Worm (Caenorhabditis elegans) whole organism, mixed stage, embryonic: ENCODE results near the gene dac-1.
A peak's percentile ranks its signal among the peaks of the same experiment; 100 is the strongest.

Source experiments
- M03D4.4 ChIP-seq: sonication (generic microtip); optimal IDR thresholded peaks from 2 replicates; lab custom pipeline; 2017; ENCODE audit warnings: mild to moderate bottlenecking, missing genetic modification characterization, missing compliant biosample characterization
- bed-3 ChIP-seq: fragments of 200-800 bp; sonication (Bioruptor generic); optimal IDR thresholded peaks from 3 replicates; lab custom pipeline; 2018; ENCODE audit warnings: mild to moderate bottlenecking, missing genetic modification characterization, moderate library complexity, missing compliant biosample characterization
- blmp-1 ChIP-seq: fragments of 150-350 bp; optimal IDR thresholded peaks from 2 replicates; lab custom pipeline; 2014; ENCODE audit warnings: missing biosample characterization, missing genetic modification characterization
- ceh-39 ChIP-seq: fragments of 150-350 bp; optimal IDR thresholded peaks from 2 replicates; lab custom pipeline; 2014; ENCODE audit warnings: missing biosample characterization, missing genetic modification characterization
- ceh-43 ChIP-seq: fragments of 200-800 bp; sonication (Bioruptor generic); optimal IDR thresholded peaks from 2 replicates; lab custom pipeline; 2018; ENCODE audit warnings: mild to moderate bottlenecking, missing genetic modification characterization, moderate library complexity, missing compliant biosample characterization
- ceh-83 ChIP-seq: fragments of 200-800 bp; sonication (Bioruptor generic); optimal IDR thresholded peaks from 2 replicates; lab custom pipeline; 2018; ENCODE audit warnings: mild to moderate bottlenecking, missing genetic modification characterization, missing compliant biosample characterization
- ces-1 ChIP-seq: fragments of 150-350 bp; optimal IDR thresholded peaks from 2 replicates; lab custom pipeline; 2014; ENCODE audit warnings: missing biosample characterization, missing genetic modification reagents, missing genetic modification characterization
- cnd-1 ChIP-seq: fragments of 200-800 bp; sonication (Bioruptor generic); optimal IDR thresholded peaks from 2 replicates; lab custom pipeline; 2018; ENCODE audit warnings: mild to moderate bottlenecking, missing genetic modification characterization, missing compliant biosample characterization
- drap-1 ChIP-seq: fragments of 200-800 bp; sonication (Bioruptor generic); optimal IDR thresholded peaks from 3 replicates; lab custom pipeline; 2018; ENCODE audit warnings: mild to moderate bottlenecking, missing genetic modification characterization, missing compliant biosample characterization
- elt-3 ChIP-seq: fragments of 150-350 bp; optimal IDR thresholded peaks from 2 replicates; lab custom pipeline; 2014; ENCODE audit warnings: missing biosample characterization, missing genetic modification characterization
- flh-1 ChIP-seq: fragments of 200-800 bp; sonication (Bioruptor generic); optimal IDR thresholded peaks from 2 replicates; lab custom pipeline; 2018; ENCODE audit warnings: mild to moderate bottlenecking, missing genetic modification characterization, moderate library complexity, missing compliant biosample characterization
- ham-2 ChIP-seq: fragments of 200-800 bp; sonication (Bioruptor generic); optimal IDR thresholded peaks from 2 replicates; lab custom pipeline; 2018; ENCODE audit warnings: mild to moderate bottlenecking, missing genetic modification characterization, missing compliant biosample characterization
- hlh-1 ChIP-seq: fragments of 150-350 bp; optimal IDR thresholded peaks from 2 replicates; lab custom pipeline; 2014; ENCODE audit warnings: missing biosample characterization, missing genetic modification reagents, missing genetic modification characterization
- lin-32 ChIP-seq: fragments of 200-800 bp; sonication (Bioruptor generic); optimal IDR thresholded peaks from 2 replicates; lab custom pipeline; 2018; ENCODE audit warnings: mild to moderate bottlenecking, missing genetic modification characterization, missing compliant biosample characterization
- lsy-2 ChIP-seq: fragments of 150-350 bp; optimal IDR thresholded peaks from 2 replicates; lab custom pipeline; 2014; ENCODE audit warnings: missing biosample characterization, missing genetic modification characterization
- mab-5 ChIP-seq: fragments of 150-350 bp; optimal IDR thresholded peaks from 2 replicates; lab custom pipeline; 2014; ENCODE audit warnings: missing biosample characterization, missing genetic modification characterization
- mep-1 ChIP-seq: fragments of 150-350 bp; optimal IDR thresholded peaks from 2 replicates; lab custom pipeline; 2017; ENCODE audit warnings: missing biosample characterization, missing genetic modification reagents, missing genetic modification characterization, inconsistent platforms
- mls-2 ChIP-seq: sonication (generic microtip); optimal IDR thresholded peaks from 2 replicates; lab custom pipeline; 2016; ENCODE audit warnings: mild to moderate bottlenecking, missing genetic modification characterization, moderate library complexity, missing compliant biosample characterization
- nhr-12 ChIP-seq: fragments of 150-350 bp; optimal IDR thresholded peaks from 2 replicates; lab custom pipeline; 2014; ENCODE audit warnings: missing biosample characterization, missing genetic modification characterization
- nhr-237 ChIP-seq: fragments of 150-350 bp; optimal IDR thresholded peaks from 2 replicates; lab custom pipeline; 2014; ENCODE audit warnings: missing biosample characterization, missing genetic modification characterization
- nhr-28 ChIP-seq: fragments of 150-350 bp; optimal IDR thresholded peaks from 2 replicates; lab custom pipeline; 2014; ENCODE audit warnings: missing biosample characterization, missing genetic modification characterization
- pha-4 ChIP-seq: fragments of 150-350 bp; optimal IDR thresholded peaks from 2 replicates; lab custom pipeline; 2018; ENCODE audit warnings: missing biosample characterization, missing genetic modification reagents, missing genetic modification characterization
- sem-2 ChIP-seq: fragments of 200-800 bp; sonication (Bioruptor generic); optimal IDR thresholded peaks from 2 replicates; lab custom pipeline; 2018; ENCODE audit warnings: mild to moderate bottlenecking, missing genetic modification characterization, missing compliant biosample characterization
- snpc-4 ChIP-seq: fragments of 150-350 bp; optimal IDR thresholded peaks from 2 replicates; lab custom pipeline; 2014; ENCODE audit warnings: missing biosample characterization, missing genetic modification characterization
- sptf-1 ChIP-seq: sonication (generic microtip); optimal IDR thresholded peaks from 2 replicates; lab custom pipeline; 2017; ENCODE audit warnings: mild to moderate bottlenecking, missing genetic modification characterization, moderate library complexity, missing compliant biosample characterization
- tbx-8 ChIP-seq: fragments of 200-800 bp; sonication (Bioruptor generic); optimal IDR thresholded peaks from 2 replicates; lab custom pipeline; 2018; ENCODE audit warnings: mild to moderate bottlenecking, missing genetic modification characterization, moderate library complexity, missing compliant biosample characterization
- unc-120 ChIP-seq: sonication (generic microtip); optimal IDR thresholded peaks from 2 replicates; lab custom pipeline; 2017; ENCODE audit warnings: missing genetic modification characterization, missing compliant biosample characterization; ENCODE audit not compliant: poor library complexity, severe bottlenecking
- unc-39 ChIP-seq: fragments of 150-350 bp; optimal IDR thresholded peaks from 2 replicates; lab custom pipeline; 2014; ENCODE audit warnings: missing biosample characterization, missing genetic modification characterization
- unc-62 ChIP-seq: fragments of 150-350 bp; optimal IDR thresholded peaks from 2 replicates; lab custom pipeline; 2014; ENCODE audit warnings: missing biosample characterization, missing genetic modification reagents, missing genetic modification characterization
- zip-8 ChIP-seq: fragments of 150-350 bp; optimal IDR thresholded peaks from 2 replicates; lab custom pipeline; 2014; ENCODE audit warnings: missing biosample characterization, missing genetic modification characterization
- ztf-11 ChIP-seq: fragments of 150-350 bp; optimal IDR thresholded peaks from 2 replicates; lab custom pipeline; 2014; ENCODE audit warnings: missing biosample characterization, missing genetic modification characterization

The dac-1 gene

ce11 chrIII:834443-834815 lies 18.5 kb downstream of the dac-1 start:
- TF ChIP-seq lin-32 (GFP tag; lab: Kevin White, UChicago) (no peak), blmp-1 (tag; lab: Kevin White, UChicago) (no peak), unc-39 (tag; lab: Kevin White, UChicago) (no peak), mls-2 (tag; lab: Kevin White, UChicago) (no peak), lsy-2 (no peak), ceh-39 (tag; lab: Kevin White, UChicago) (no peak), hlh-1 (tag; lab: Kevin White, UChicago) (no peak), unc-62 (GFP tag; lab: Kevin White, UChicago) (no peak)

- no peak for TF ChIP-seq nhr-28
- no peak for TF ChIP-seq pha-4
- no peak for TF ChIP-seq hlh-1 (tag; lab: Kevin White, UChicago)
- TF ChIP-seq bed-3 (GFP tag; lab: Kevin White, UChicago): no peak
- no peak for TF ChIP-seq mep-1 (tag; lab: Kevin White, UChicago)
- no peak for TF ChIP-seq zip-8
- TF ChIP-seq drap-1 (GFP tag; lab: Kevin White, UChicago): no peak
- TF ChIP-seq ham-2 (GFP tag; lab: Kevin White, UChicago): no peak
- no peak for TF ChIP-seq unc-120 (tag; lab: Kevin White, UChicago)
- TF ChIP-seq blmp-1 (tag; lab: Kevin White, UChicago): no peak
- no peak for TF ChIP-seq sem-2 (GFP tag; lab: Kevin White, UChicago)
- no peak for TF ChIP-seq snpc-4 (tag; lab: Kevin White, UChicago)
- TF ChIP-seq, all 35 proteins: peak for 0
Observed at ce11 chrIII:835208-835607, 19.3 kb downstream of the dac-1 start.

ce11 chrIII:835713-836278 lies 19.9 kb downstream of the dac-1 start:
- TF ChIP-seq lsy-2 (peak; percentile 4), tbx-8 (GFP tag; lab: Kevin White, UChicago) (peak; percentile 66), cnd-1 (tag; lab: Kevin White, UChicago) (peak; percentile 40), hlh-1 (tag; lab: Kevin White, UChicago) (no peak), sem-2 (GFP tag; lab: Kevin White, UChicago) (peak; percentile 62), nhr-28 (no peak), ceh-83 (GFP tag; lab: Kevin White, UChicago) (peak; percentile 64), mls-2 (tag; lab: Kevin White, UChicago) (peak; percentile 79), ham-2 (GFP tag; lab: Kevin White, UChicago) (peak; percentile 47), mep-1 (tag; lab: Kevin White, UChicago) (no peak), snpc-4 (tag; lab: Kevin White, UChicago) (no peak), blmp-1 (tag; lab: Kevin White, UChicago) (no peak), drap-1 (GFP tag; lab: Kevin White, UChicago) (peak; percentile 76), unc-39 (tag; lab: Kevin White, UChicago) (peak; percentile 50), mab-5 (tag; lab: Kevin White, UChicago) (no peak), elt-3 (tag; lab: Kevin White, UChicago) (peak; percentile 85), unc-120 (tag; lab: Kevin White, UChicago) (peak; percentile 53), unc-62 (GFP tag; lab: Kevin White, UChicago) (peak; percentile 14), pha-4 (peak; percentile 20), ceh-39 (tag; lab: Kevin White, UChicago) (no peak), M03D4.4 (tag; lab: Kevin White, UChicago) (peak; percentile 57), lin-32 (GFP tag; lab: Kevin White, UChicago) (peak; percentile 3), nhr-12 (no peak), ceh-43 (GFP tag; lab: Kevin White, UChicago) (peak; percentile 48), ztf-11 (tag; lab: Kevin White, UChicago) (no peak), flh-1 (peak; percentile 69), sptf-1 (tag; lab: Kevin White, UChicago) (peak; percentile 88), bed-3 (GFP tag; lab: Kevin White, UChicago) (peak; percentile 38), ces-1 (GFP tag; lab: Kevin White, UChicago) (peak; percentile 46), nhr-237 (tag; lab: Kevin White, UChicago) (peak; percentile 60)

- TF ChIP-seq ham-2 (GFP tag; lab: Kevin White, UChicago): no peak
Observed at ce11 chrIII:839491-839890, 23.5 kb downstream of the dac-1 start, which contains the start of gene dos-3. dos-3 (minus strand) TSS chrIII:839591.
